Worm (Caenorhabditis elegans): ENCODE measurements around the gene F11A5.5.

F11A5.5 gene

ce11 chrV:16180350-16180749, 17.8 kb upstream of the F11A5.5 start, which contains the start of gene str-106:
str-106 (plus strand) TSS chrV:16180650.
- TF ChIP-seq hlh-1 (tag; optimal IDR thresholded peaks at IDR 0.05) (no peak), nhr-12 (tag; optimal IDR thresholded peaks at IDR 0.05) (no peak), pha-4 (tag; optimal IDR thresholded peaks at IDR 0.05) (no peak), nhr-237 (tag; optimal IDR thresholded peaks at IDR 0.05) (no peak), ceh-39 (tag; optimal IDR thresholded peaks at IDR 0.05) (no peak), elt-1 (tag; optimal IDR thresholded peaks at IDR 0.05; ENCODE audit: borderline replicate concordance, insufficient read depth) (no peak), unc-62 (GFP tag; optimal IDR thresholded peaks at IDR 0.05) (no peak), ham-2 (GFP tag; optimal IDR thresholded peaks at IDR 0.05) (no peak), sptf-1 (tag; optimal IDR thresholded peaks at IDR 0.05) (no peak), ces-1 (GFP tag; optimal IDR thresholded peaks at IDR 0.05) (no peak), bed-3 (GFP tag; optimal IDR thresholded peaks at IDR 0.05) (no peak), elt-3 (tag; optimal IDR thresholded peaks at IDR 0.05) (no peak), blmp-1 (tag; optimal IDR thresholded peaks at IDR 0.05) (no peak), lin-13 (tag; optimal IDR thresholded peaks at IDR 0.05) (no peak), unc-120 (tag; optimal IDR thresholded peaks at IDR 0.05; ENCODE audit: poor library complexity, severe bottlenecking) (no peak)

ce11 chrV:16182110-16182509, 16.0 kb upstream of the F11A5.5 start, which contains the start of gene srz-13:
srz-13 (plus strand) TSS chrV:16182410.
- TF ChIP-seq elt-1 (tag; optimal IDR thresholded peaks at IDR 0.05; ENCODE audit: borderline replicate concordance, insufficient read depth) (no peak), sem-2 (GFP tag; optimal IDR thresholded peaks at IDR 0.05) (no peak), drap-1 (GFP tag; optimal IDR thresholded peaks at IDR 0.05) (no peak), nhr-28 (tag; optimal IDR thresholded peaks at IDR 0.05) (no peak), lin-13 (tag; optimal IDR thresholded peaks at IDR 0.05) (no peak), ham-2 (GFP tag; optimal IDR thresholded peaks at IDR 0.05) (no peak), ces-1 (GFP tag; optimal IDR thresholded peaks at IDR 0.05) (no peak), unc-62 (GFP tag; optimal IDR thresholded peaks at IDR 0.05) (no peak), nhr-237 (tag; optimal IDR thresholded peaks at IDR 0.05) (no peak), pha-4 (tag; optimal IDR thresholded peaks at IDR 0.05) (no peak), ceh-83 (GFP tag; optimal IDR thresholded peaks at IDR 0.05) (no peak), unc-120 (tag; optimal IDR thresholded peaks at IDR 0.05; ENCODE audit: poor library complexity, severe bottlenecking) (no peak), hlh-1 (tag; optimal IDR thresholded peaks at IDR 0.05) (no peak), mab-5 (tag; optimal IDR thresholded peaks at IDR 0.05) (no peak), snpc-4 (tag; optimal IDR thresholded peaks at IDR 0.05) (no peak), flh-1 (GFP tag; optimal IDR thresholded peaks at IDR 0.05) (no peak), mep-1 (tag; optimal IDR thresholded peaks at IDR 0.05) (no peak)

ce11 chrV:16182918-16183317, 15.2 kb upstream of the F11A5.5 start, which contains the start of gene srh-277:
srh-277 (plus strand) TSS chrV:16183218.
- no peak for TF ChIP-seq ztf-11 (tag; optimal IDR thresholded peaks at IDR 0.05)
- TF ChIP-seq drap-1 (GFP tag; optimal IDR thresholded peaks at IDR 0.05): no peak
- TF ChIP-seq sem-2 (GFP tag; optimal IDR thresholded peaks at IDR 0.05): no peak
- no peak for TF ChIP-seq M03D4.4 (tag; optimal IDR thresholded peaks at IDR 0.05)
- no peak for TF ChIP-seq pha-4 (tag; optimal IDR thresholded peaks at IDR 0.05)
- TF ChIP-seq snpc-4 (tag; optimal IDR thresholded peaks at IDR 0.05): no peak
- no peak for TF ChIP-seq sptf-1 (tag; optimal IDR thresholded peaks at IDR 0.05)
- no peak for TF ChIP-seq unc-39 (tag; optimal IDR thresholded peaks at IDR 0.05)
- TF ChIP-seq nhr-237 (tag; optimal IDR thresholded peaks at IDR 0.05): no peak
- no peak for TF ChIP-seq elt-3 (tag; optimal IDR thresholded peaks at IDR 0.05)
- TF ChIP-seq ceh-83 (GFP tag; optimal IDR thresholded peaks at IDR 0.05): no peak
- TF ChIP-seq lin-32 (GFP tag; optimal IDR thresholded peaks at IDR 0.05): no peak

- TF ChIP-seq M03D4.4 (tag; optimal IDR thresholded peaks at IDR 0.05): no peak
- TF ChIP-seq unc-39 (tag; optimal IDR thresholded peaks at IDR 0.05): no peak
- no peak for TF ChIP-seq nhr-28 (tag; optimal IDR thresholded peaks at IDR 0.05)
- no peak for TF ChIP-seq mep-1 (tag; optimal IDR thresholded peaks at IDR 0.05)
- no peak for TF ChIP-seq unc-62 (GFP tag; optimal IDR thresholded peaks at IDR 0.05)
Observed at ce11 chrV:16183357-16183756, 14.8 kb upstream of the F11A5.5 start, which contains the start of gene srz-14. srz-14 (plus strand) TSS chrV:16183657.

- TF ChIP-seq ceh-43 (GFP tag; optimal IDR thresholded peaks at IDR 0.05) (no peak), unc-62 (GFP tag; optimal IDR thresholded peaks at IDR 0.05) (no peak), ceh-83 (GFP tag; optimal IDR thresholded peaks at IDR 0.05) (no peak), ztf-11 (tag; optimal IDR thresholded peaks at IDR 0.05) (no peak), mep-1 (tag; optimal IDR thresholded peaks at IDR 0.05) (no peak)
Observed at ce11 chrV:16190485-16190884, 7.6 kb upstream of the F11A5.5 start, which contains the start of gene srh-281. srh-281 (plus strand) TSS chrV:16190785.

ce11 chrV:16192114-16192513, 6.0 kb upstream of the F11A5.5 start, which contains the start of gene srh-279:
srh-279 (plus strand) TSS chrV:16192414.
- no peak for TF ChIP-seq drap-1 (GFP tag; optimal IDR thresholded peaks at IDR 0.05)
- no peak for TF ChIP-seq ztf-11 (tag; optimal IDR thresholded peaks at IDR 0.05)
- no peak for TF ChIP-seq snpc-4 (tag; optimal IDR thresholded peaks at IDR 0.05)
- TF ChIP-seq ceh-43 (GFP tag; optimal IDR thresholded peaks at IDR 0.05): no peak
- no peak for TF ChIP-seq mls-2 (tag; optimal IDR thresholded peaks at IDR 0.05)
- TF ChIP-seq nhr-76 (tag; optimal IDR thresholded peaks at IDR 0.05): no peak
- TF ChIP-seq elt-3 (tag; optimal IDR thresholded peaks at IDR 0.05): no peak
- no peak for TF ChIP-seq tbx-8 (GFP tag; optimal IDR thresholded peaks at IDR 0.05)
- TF ChIP-seq mep-1 (tag; optimal IDR thresholded peaks at IDR 0.05): no peak
